Fruit fly (Drosophila melanogaster): ENCODE data around the gene Hsp67Bc.

DNA sequence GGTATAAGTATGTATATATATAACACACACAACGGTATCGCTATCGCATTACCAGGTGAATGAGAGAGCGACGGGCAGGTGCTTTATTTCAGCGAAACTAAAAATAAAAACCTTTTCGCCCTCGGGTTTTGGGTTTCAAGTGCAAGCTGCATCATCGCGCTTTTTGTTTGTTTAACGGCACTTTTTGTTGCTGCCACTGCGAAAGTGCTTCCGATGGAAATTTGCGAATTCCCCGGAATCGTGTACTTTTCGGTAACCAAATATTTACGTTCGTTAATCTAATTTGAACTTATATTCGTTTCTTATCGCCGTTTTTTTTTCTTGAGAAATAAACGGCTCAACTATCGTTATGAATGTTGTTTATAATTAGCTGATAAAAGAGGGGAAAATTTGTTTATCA lies 23.7 kb upstream of the Hsp67Bc start:
- TF ChIP-seq Atf6 (GFP tag; IDR thresholded peaks at IDR 0.05) (no peak), ci (GFP tag; IDR thresholded peaks at IDR 0.05) (no peak), CG6689 (GFP tag; IDR thresholded peaks at IDR 0.05) (no peak), CG31365 (tag; optimal IDR thresholded peaks at IDR 0.05) (no peak)

Measured in whole organism, embryonic.